Worm (Caenorhabditis elegans) whole organism, L4/young adult: ENCODE data around the gene dnj-10.

Experiments used
- W03F9.2 ChIP-seq: fragments of 150-350 bp; optimal IDR thresholded peaks from 2 replicates; lab custom pipeline; 2014; ENCODE audit warnings: missing biosample characterization, missing genetic modification characterization
- dao-5 ChIP-seq: sonication (generic microtip); optimal IDR thresholded peaks from 2 replicates; lab custom pipeline; 2016; ENCODE audit warnings: missing genotype, missing genetic modification characterization, moderate library complexity, missing compliant biosample characterization
- him-1 ChIP-seq: sonication (generic microtip); optimal IDR thresholded peaks from 2 replicates; lab custom pipeline; 2016; ENCODE audit warnings: missing genotype, missing genetic modification reagents, missing genetic modification characterization, missing compliant biosample characterization

DNA sequence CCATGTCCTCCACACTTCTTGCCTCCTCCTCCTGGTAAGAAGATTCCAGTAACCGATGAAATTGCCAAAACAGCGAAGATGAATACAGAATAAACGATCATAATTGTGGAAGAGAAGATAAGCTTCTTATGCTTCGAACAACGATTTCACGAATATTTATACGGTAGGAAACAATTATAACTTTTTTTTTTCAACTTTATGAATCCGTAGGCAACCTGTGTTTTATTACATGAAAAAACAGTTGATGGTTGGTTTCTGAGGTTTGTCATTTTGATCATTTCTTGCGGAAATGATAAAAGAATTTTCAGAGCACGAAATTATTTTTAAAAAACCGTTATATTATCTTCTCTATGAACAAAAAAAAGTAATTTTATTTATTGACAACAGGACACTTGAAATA lies 40.1 kb upstream of the dnj-10 start, which contains the start of gene fipr-16:
- no peak for TF ChIP-seq him-1 (tag; lab: Kevin White, UChicago)
- no peak for TF ChIP-seq dao-5
- no peak for TF ChIP-seq W03F9.2 (tag; lab: Kevin White, UChicago)
